Worm (Caenorhabditis elegans) whole organism, L4 larva: ENCODE results near the gene catp-8.

Experiments used
- R02D3.7 ChIP-seq: fragments of 150-350 bp; sonication (generic microtip); optimal IDR thresholded peaks from 3 replicates; lab custom pipeline; 2014; ENCODE audit warnings: missing biosample characterization, missing genetic modification characterization
- T20F7.1 ChIP-seq: fragments of 200-800 bp; sonication (Bioruptor generic); optimal IDR thresholded peaks from 2 replicates; lab custom pipeline; 2018; ENCODE audit warnings: mild to moderate bottlenecking, missing genetic modification characterization, missing compliant biosample characterization
- lim-7 ChIP-seq: fragments of 200-800 bp; sonication (Bioruptor generic); IDR thresholded peaks from 2 replicates; pipeline ENCODE4 v1.3.6; 2022; ENCODE audit warnings: missing genetic modification characterization, missing compliant biosample characterization
- mdl-1 ChIP-seq, 2 experiments: fragments of 150-350 bp in 1 of 2; sonication (generic microtip) in 1 of 2; optimal IDR thresholded peaks; 2 replicates each; lab custom pipeline; 2014 to 2017; ENCODE audit warnings: missing biosample characterization in 2 of 2, missing genetic modification characterization in 2 of 2
- mep-1 ChIP-seq: fragments of 150-350 bp; sonication (generic microtip); optimal IDR thresholded peaks from 3 replicates; lab custom pipeline; 2014; ENCODE audit warnings: missing biosample characterization, missing genetic modification characterization
- nhr-28 ChIP-seq: fragments of 150-350 bp; optimal IDR thresholded peaks from 2 replicates; lab custom pipeline; 2014; ENCODE audit warnings: missing biosample characterization, missing genetic modification characterization
- nhr-76 ChIP-seq: fragments of 150-350 bp; optimal IDR thresholded peaks from 2 replicates; lab custom pipeline; 2014; ENCODE audit warnings: missing biosample characterization, missing genetic modification characterization
- pqm-1 ChIP-seq: sonication (generic microtip); optimal IDR thresholded peaks from 2 replicates; lab custom pipeline; 2017; ENCODE audit warnings: missing biosample characterization, missing genetic modification characterization
- snpc-4 ChIP-seq: fragments of 150-350 bp; optimal IDR thresholded peaks from 2 replicates; lab custom pipeline; 2014; ENCODE audit warnings: missing biosample characterization, missing genetic modification characterization
- unc-39 ChIP-seq: sonication (generic microtip); optimal IDR thresholded peaks from 2 replicates; lab custom pipeline; 2017; ENCODE audit warnings: missing biosample characterization, missing genetic modification characterization

- TF ChIP-seq R02D3.7 (tag; lab: Kevin White, UChicago): no peak
- no peak for TF ChIP-seq snpc-4 (tag; lab: Kevin White, UChicago)
- no peak for TF ChIP-seq lim-7 (GFP tag; lab: Robert Waterston, UW)
- no peak for TF ChIP-seq unc-39 (tag; lab: Kevin White, UChicago)
- no peak for TF ChIP-seq nhr-76 (tag; lab: Kevin White, UChicago)
- TF ChIP-seq mdl-1 (tag; optimal IDR thresholded peaks at IDR 0.05; lab: Kevin White, UChicago): no peak
- no peak for TF ChIP-seq pqm-1 (tag; lab: Kevin White, UChicago)
- TF ChIP-seq mep-1 (tag; lab: Kevin White, UChicago): no peak
- TF ChIP-seq T20F7.1: no peak
- TF ChIP-seq nhr-28 (tag; lab: Kevin White, UChicago): no peak
These were observed 7.8 kb upstream of the catp-8 start for ce11 chrIV:11486859-11487258.
